Fruit fly (Drosophila melanogaster) whole organism, larva: ENCODE results near the gene C1GalTA.
A peak's percentile ranks its signal among the peaks of the same experiment; 100 is the strongest.

ENCODE experiments used
- noc ChIP-seq: fragments of 200-800 bp; sonication (Bioruptor generic); optimal IDR thresholded peaks from 3 replicates; lab custom pipeline; 2019; ENCODE audit warnings: missing biosample characterization, mild to moderate bottlenecking, missing genetic modification characterization, moderate library complexity

Gene C1GalTA

dm6 chr2L:8951184-8951934 is at the start of gene C1GalTA:
TSS of gene C1GalTA (minus strand) at chr2L:8951216.
- TF ChIP-seq noc (tag; lab: Kevin White, UChicago): peak; percentile 99

dm6 chr2L:8998237-8998636 is 47.2 kb upstream of the C1GalTA start, which contains the start of gene Try29F:
TSS of gene Try29F (plus strand) at chr2L:8998537.
- TF ChIP-seq noc (tag; lab: Kevin White, UChicago): no peak

- peak; percentile 0 for TF ChIP-seq noc (tag; lab: Kevin White, UChicago)
These were observed 46.3 kb upstream of the C1GalTA start, which contains the start of the genes alien and CG18661 for dm6 chr2L:8997285-8997684. TSS of gene alien (minus strand) at chr2L:8997379. TSS of gene CG18661 (plus strand) at chr2L:8997605.

dm6 chr2L:8993650-8994441 is 42.8 kb upstream of the C1GalTA start, which contains the start of gene CG17906:
TSS of gene CG17906 (plus strand) at chr2L:8994391.
- TF ChIP-seq noc (tag; lab: Kevin White, UChicago): peak; percentile 82

dm6 chr2L:8991583-8991982 is 40.6 kb upstream of the C1GalTA start, which contains the start of gene CG9555:
TSS of gene CG9555 (plus strand) at chr2L:8991735.
- TF ChIP-seq noc (tag; lab: Kevin White, UChicago): no peak

- peak; percentile 68 for TF ChIP-seq noc (tag; lab: Kevin White, UChicago)
These were observed 38.1 kb upstream of the C1GalTA start, which contains the start of gene rost for dm6 chr2L:8989037-8989591. TSS of gene rost (minus strand) at chr2L:8989539.

- peak; percentile 96 for TF ChIP-seq noc (tag; lab: Kevin White, UChicago)
These were observed 36.4 kb upstream of the C1GalTA start for dm6 chr2L:8987251-8987937.

dm6 chr2L:8984614-8985318 is 33.8 kb upstream of the C1GalTA start, which contains the start of gene CG13101:
TSS of gene CG13101 (minus strand) at chr2L:8984872.
- TF ChIP-seq noc (tag; lab: Kevin White, UChicago): peak; percentile 86

- no peak for TF ChIP-seq noc (tag; lab: Kevin White, UChicago)
These were observed 31.7 kb upstream of the C1GalTA start for dm6 chr2L:8982584-8983302.

dm6 chr2L:8980359-8980758 is 29.3 kb upstream of the C1GalTA start, which contains the start of gene CG18662:
TSS of gene CG18662 (plus strand) at chr2L:8980659.
- TF ChIP-seq noc (tag; lab: Kevin White, UChicago): no peak

dm6 chr2L:8975328-8975727 is 24.3 kb upstream of the C1GalTA start, which contains the start of gene CG9541:
TSS of gene CG9541 (minus strand) at chr2L:8975428.
- no peak for TF ChIP-seq noc (tag; lab: Kevin White, UChicago)

- no peak for TF ChIP-seq noc (tag; lab: Kevin White, UChicago)
These were observed 23.5 kb upstream of the C1GalTA start for dm6 chr2L:8974506-8974905.

dm6 chr2L:8972905-8973304 is 21.9 kb upstream of the C1GalTA start:
- TF ChIP-seq noc (tag; lab: Kevin White, UChicago): no peak

- no peak for TF ChIP-seq noc (tag; lab: Kevin White, UChicago)
These were observed 16.2 kb upstream of the C1GalTA start, which contains the start of gene CG18088 for dm6 chr2L:8967235-8967634. TSS of gene CG18088 (plus strand) at chr2L:8967535.
